Fruit fly (Drosophila melanogaster): ENCODE results near the gene Tak1.

Tak1 gene

dm6 chrX:20507785-20508184 lies 16.9 kb downstream of the Tak1 start:
- TF ChIP-seq kay (GFP tag; optimal IDR thresholded peaks at IDR 0.05): no peak
- peak; percentile 6 for TF ChIP-seq CG1233 (GFP tag; optimal IDR thresholded peaks at IDR 0.05)
- no peak for TF ChIP-seq eyg (GFP tag; optimal IDR thresholded peaks at IDR 0.05)
- TF ChIP-seq Meics (GFP tag; optimal IDR thresholded peaks at IDR 0.05): peak; percentile 54
- TF ChIP-seq HLH3B (GFP tag; IDR thresholded peaks at IDR 0.05): no peak; the same call in 1 of the 2 replicates
- TF ChIP-seq Side (GFP tag; optimal IDR thresholded peaks at IDR 0.05): no peak
- TF ChIP-seq CG4404 (GFP tag; IDR thresholded peaks at IDR 0.05): no peak
- TF ChIP-seq row (GFP tag; IDR thresholded peaks at IDR 0.05): peak; percentile 65
- TF ChIP-seq CG12104 (GFP tag; optimal IDR thresholded peaks at IDR 0.05): peak; percentile 51
- no peak for TF ChIP-seq Nf-YA (GFP tag; IDR thresholded peaks at IDR 0.05)
- TF ChIP-seq CG8924 (tag; optimal IDR thresholded peaks at IDR 0.05): peak; percentile 22
- peak; percentile 36 to 41 for TF ChIP-seq chif (GFP tag; optimal IDR thresholded peaks at IDR 0.05)
- TF ChIP-seq prd (optimal IDR thresholded peaks at IDR 0.05): no peak
- peak; percentile 54; the same call in 1 of the 3 replicates for TF ChIP-seq prd (GFP tag; IDR thresholded peaks at IDR 0.05)
- no peak for TF ChIP-seq knrl (GFP tag; IDR thresholded peaks at IDR 0.05; ENCODE audit: partially characterized antibody)
- TF ChIP-seq CG12769 (tag; optimal IDR thresholded peaks at IDR 0.05): no peak
- no peak for TF ChIP-seq CG30020 (tag; optimal IDR thresholded peaks at IDR 0.05)
- no peak for TF ChIP-seq Bgb (GFP tag; IDR thresholded peaks at IDR 0.05; ENCODE audit: partially characterized antibody)
- peak; percentile 55 for TF ChIP-seq sisA (GFP tag; IDR thresholded peaks at IDR 0.05)
- peak; percentile 6; the same call in 1 of the 2 replicates for TF ChIP-seq CG14014 (GFP tag; IDR thresholded peaks at IDR 0.05)
- TF ChIP-seq CG17361 (GFP tag; IDR thresholded peaks at IDR 0.05): peak; percentile 52; the same call in 1 of the 3 replicates
- TF ChIP-seq CG13296 (GFP tag; optimal IDR thresholded peaks at IDR 0.05): peak; percentile 29
- TF ChIP-seq tna (GFP tag; IDR thresholded peaks at IDR 0.05; ENCODE audit: partially characterized antibody): no peak
- TF ChIP-seq Hsf (GFP tag; optimal IDR thresholded peaks at IDR 0.05): peak; percentile 29
- TF ChIP-seq onecut (GFP tag; IDR thresholded peaks at IDR 0.05): peak; percentile 8; the same call in 1 of the 2 replicates
- TF ChIP-seq CG5245 (GFP tag; optimal IDR thresholded peaks at IDR 0.05): peak; percentile 14
- TF ChIP-seq CG16863 (GFP tag; optimal IDR thresholded peaks at IDR 0.05): no peak
- no peak for TF ChIP-seq Tbp (GFP tag; optimal IDR thresholded peaks at IDR 0.05)
- peak; percentile 60 for TF ChIP-seq Xbp1 (GFP tag; optimal IDR thresholded peaks at IDR 0.05)
- TF ChIP-seq bab2 (GFP tag; optimal IDR thresholded peaks at IDR 0.05): peak; percentile 5
- peak; percentile 30 for TF ChIP-seq cwo (GFP tag; optimal IDR thresholded peaks at IDR 0.05)
- TF ChIP-seq CG18599 (GFP tag; optimal IDR thresholded peaks at IDR 0.05): peak; percentile 43
- TF ChIP-seq CG3281 (GFP tag; optimal IDR thresholded peaks at IDR 0.05): peak; percentile 17
- TF ChIP-seq seq (GFP tag; IDR thresholded peaks at IDR 0.05): peak; percentile 38; the same call in 1 of the 2 replicates
- TF ChIP-seq Pdp1 (GFP tag; optimal IDR thresholded peaks at IDR 0.05): peak; percentile 18 to 45
- TF ChIP-seq PHDP (tag; optimal IDR thresholded peaks at IDR 0.05): peak; percentile 41
- TF ChIP-seq Xrp1 (GFP tag; IDR thresholded peaks at IDR 0.05): peak; percentile 60
- TF ChIP-seq CG30403 (GFP tag; optimal IDR thresholded peaks at IDR 0.05): peak; percentile 53
- TF ChIP-seq abd-A (tag; optimal IDR thresholded peaks at IDR 0.05): no peak
- peak; percentile 29 for TF ChIP-seq Ets65A (GFP tag)
- TF ChIP-seq CG17385 (GFP tag; optimal IDR thresholded peaks at IDR 0.05): peak; percentile 55
- peak; percentile 64 for TF ChIP-seq Ptx1 (GFP tag; IDR thresholded peaks at IDR 0.05)
- peak; percentile 63 for TF ChIP-seq phol (tag; optimal IDR thresholded peaks at IDR 0.05)
- peak; percentile 39; the same call in 1 of the 2 replicates for TF ChIP-seq vvl (GFP tag; IDR thresholded peaks at IDR 0.05)
- TF ChIP-seq CG7786 (GFP tag; optimal IDR thresholded peaks at IDR 0.05): no peak
- TF ChIP-seq CG16779 (GFP tag; IDR thresholded peaks at IDR 0.05): no peak
- peak; percentile 17 for TF ChIP-seq CG1529 (GFP tag; optimal IDR thresholded peaks at IDR 0.05)
- no peak for TF ChIP-seq CG4707 (GFP tag; optimal IDR thresholded peaks at IDR 0.05)
- no peak for TF ChIP-seq otp (GFP tag; IDR thresholded peaks at IDR 0.05)
- TF ChIP-seq Mrtf (GFP tag; IDR thresholded peaks at IDR 0.05): 0 out of 3 replicates have a peak, but pooled peaks have one; percentile 34
- peak; percentile 3 for TF ChIP-seq chn (GFP tag; optimal IDR thresholded peaks at IDR 0.05)
- TF ChIP-seq Fer1 (GFP tag; optimal IDR thresholded peaks at IDR 0.05): peak; percentile 47
